Fruit fly (Drosophila melanogaster) whole organism, embryonic: ENCODE measurements around the gene galla-2.

ENCODE experiments used
- ATbp ChIP-seq: fragments of 200-800 bp; sonication (Bioruptor generic); optimal IDR thresholded peaks from 2 replicates; lab custom pipeline; 2017; ENCODE audit warnings: missing biosample characterization, mild to moderate bottlenecking, missing genetic modification characterization, missing genetic modification reagents
- Adf1 ChIP-seq: fragments of 200-800 bp; sonication (Bioruptor generic); IDR thresholded peaks from 2 replicates; pipeline ENCODE4 v1.3.6; 2022; ENCODE audit warnings: missing biosample characterization, missing genetic modification characterization
- Asciz ChIP-seq: fragments of 200-800 bp; sonication (Bioruptor generic); optimal IDR thresholded peaks from 2 replicates; lab custom pipeline; 2017; ENCODE audit warnings: missing biosample characterization, mild to moderate bottlenecking, missing genetic modification characterization, missing genetic modification reagents
- CG11247 ChIP-seq: fragments of 200-800 bp; sonication (Bioruptor generic); IDR thresholded peaks from 2 replicates; pipeline ENCODE4 v1.3.6; 2022; ENCODE audit warnings: missing biosample characterization, missing genetic modification characterization
- CG11560 ChIP-seq: fragments of 200-800 bp; sonication (Bioruptor generic); IDR thresholded peaks from 3 replicates; pipeline ENCODE4 v1.3.6; 2022; ENCODE audit warnings: missing biosample characterization, missing genetic modification characterization
- CG12104 ChIP-seq: fragments of 200-800 bp; sonication (Bioruptor generic); optimal IDR thresholded peaks from 3 replicates; lab custom pipeline; 2016; ENCODE audit warnings: missing biosample characterization, missing genetic modification characterization
- CG12236 ChIP-seq: fragments of 200-800 bp; sonication (Bioruptor generic); optimal IDR thresholded peaks from 2 replicates; lab custom pipeline; 2016; ENCODE audit warnings: missing biosample characterization, missing genetic modification characterization
- CG1233 ChIP-seq: fragments of 200-800 bp; sonication (Bioruptor generic); optimal IDR thresholded peaks from 4 replicates; lab custom pipeline; 2018; ENCODE audit warnings: missing biosample characterization, mild to moderate bottlenecking, missing genetic modification characterization
- CG12942 ChIP-seq: fragments of 200-800 bp; sonication (Bioruptor generic); optimal IDR thresholded peaks from 3 replicates; lab custom pipeline; 2016; ENCODE audit warnings: missing biosample characterization, missing genetic modification characterization
- CG13424 ChIP-seq: fragments of 200-800 bp; sonication (Bioruptor generic); optimal IDR thresholded peaks from 2 replicates; lab custom pipeline; 2019; ENCODE audit warnings: missing biosample characterization, mild to moderate bottlenecking, missing genetic modification characterization, moderate library complexity
- CG13624 ChIP-seq: fragments of 200-800 bp; sonication (Bioruptor generic); optimal IDR thresholded peaks from 2 replicates; lab custom pipeline; 2016; ENCODE audit warnings: missing biosample characterization, missing genetic modification characterization
- CG17186 ChIP-seq: fragments of 200-800 bp; sonication (Bioruptor generic); optimal IDR thresholded peaks from 3 replicates; lab custom pipeline; 2017; ENCODE audit warnings: missing biosample characterization, missing genetic modification reagents, missing genetic modification characterization
- CG17328 ChIP-seq: fragments of 200-800 bp; sonication (Bioruptor generic); IDR thresholded peaks from 2 replicates; pipeline ENCODE4 v1.3.6; 2022; ENCODE audit warnings: missing biosample characterization, missing genetic modification characterization
- CG17568 ChIP-seq: fragments of 200-800 bp; sonication (Bioruptor generic); optimal IDR thresholded peaks from 2 replicates; lab custom pipeline; 2018; ENCODE audit warnings: missing biosample characterization, mild to moderate bottlenecking, missing genetic modification characterization, moderate library complexity
- CG17829 ChIP-seq: fragments of 200-800 bp; optimal IDR thresholded peaks from 2 replicates; lab custom pipeline; 2019; ENCODE audit warnings: missing biosample characterization, mild to moderate bottlenecking, missing genetic modification characterization, moderate library complexity
- CG18476 ChIP-seq: fragments of 200-800 bp; sonication (Bioruptor generic); optimal IDR thresholded peaks from 2 replicates; lab custom pipeline; 2016; ENCODE audit warnings: missing biosample characterization, mild to moderate bottlenecking, missing genetic modification characterization
- CG2116 ChIP-seq: fragments of 200-800 bp; sonication (Bioruptor generic); optimal IDR thresholded peaks from 3 replicates; lab custom pipeline; 2018; ENCODE audit warnings: missing biosample characterization, mild to moderate bottlenecking, missing genetic modification characterization
- CG2875 ChIP-seq: fragments of 200-800 bp; sonication (Bioruptor generic); optimal IDR thresholded peaks from 2 replicates; lab custom pipeline; 2017; ENCODE audit warnings: missing biosample characterization, mild to moderate bottlenecking, missing genetic modification characterization, missing genetic modification reagents
- CG30403 ChIP-seq: fragments of 200-800 bp; sonication (Bioruptor generic); optimal IDR thresholded peaks from 3 replicates; lab custom pipeline; 2016; ENCODE audit warnings: missing biosample characterization, missing genetic modification characterization
- CG33557 ChIP-seq: fragments of 200-800 bp; sonication (Bioruptor generic); optimal IDR thresholded peaks from 2 replicates; lab custom pipeline; 2019; ENCODE audit warnings: missing biosample characterization, mild to moderate bottlenecking, missing genetic modification characterization, moderate library complexity
- CG4282 ChIP-seq: fragments of 200-800 bp; sonication (Bioruptor generic); optimal IDR thresholded peaks from 2 replicates; lab custom pipeline; 2016; ENCODE audit warnings: missing biosample characterization, missing genetic modification characterization
- CG4424 ChIP-seq: fragments of 200-800 bp; sonication (Bioruptor generic); optimal IDR thresholded peaks from 3 replicates; lab custom pipeline; 2016; ENCODE audit warnings: missing biosample characterization, missing genetic modification characterization
- CG6254 ChIP-seq: fragments of 200-800 bp; sonication (Bioruptor generic); optimal IDR thresholded peaks from 3 replicates; lab custom pipeline; 2017; ENCODE audit warnings: mild to moderate bottlenecking, missing biosample characterization, missing genetic modification reagents, missing genetic modification characterization
- CG8290 ChIP-seq, 3 experiments: fragments of 200-800 bp; sonication (Bioruptor generic); optimal IDR thresholded peaks; 2 replicates each; lab custom pipeline; 2016 to 2019; ENCODE audit warnings: missing biosample characterization in 3 of 3, missing genetic modification characterization in 3 of 3, mild to moderate bottlenecking in 2 of 3, moderate library complexity in 1 of 3
- CG8388 ChIP-seq: fragments of 200-800 bp; sonication (Bioruptor generic); optimal IDR thresholded peaks from 2 replicates; lab custom pipeline; 2019; ENCODE audit warnings: missing biosample characterization, mild to moderate bottlenecking, missing genetic modification characterization, moderate library complexity
- CG9727 ChIP-seq: fragments of 200-800 bp; sonication (Bioruptor generic); optimal IDR thresholded peaks from 3 replicates; lab custom pipeline; 2017; ENCODE audit warnings: missing biosample characterization, mild to moderate bottlenecking, missing genetic modification characterization
- Doc2 ChIP-seq: fragments of 200-800 bp; sonication (Bioruptor generic); IDR thresholded peaks from 2 replicates; pipeline ENCODE4 v1.3.6; 2022; ENCODE audit warnings: missing biosample characterization, missing genetic modification characterization
- Hr51 ChIP-seq, 2 experiments: fragments of 200-800 bp; sonication (Bioruptor generic); optimal IDR thresholded peaks; 2 replicates in 1 of 2; 3 replicates in 1 of 2; lab custom pipeline; 2016 to 2018; ENCODE audit warnings: missing biosample characterization in 2 of 2, missing genetic modification characterization in 2 of 2, mild to moderate bottlenecking in 1 of 2, moderate library complexity in 1 of 2
- Jarid2 ChIP-seq: fragments of 200-800 bp; sonication (Bioruptor generic); optimal IDR thresholded peaks from 3 replicates; lab custom pipeline; 2017; ENCODE audit warnings: mild to moderate bottlenecking, missing biosample characterization, missing genetic modification reagents, missing genetic modification characterization
- Lhr ChIP-seq: fragments of 200-800 bp; sonication (Bioruptor generic); optimal IDR thresholded peaks from 3 replicates; lab custom pipeline; 2017; ENCODE audit warnings: mild to moderate bottlenecking, missing biosample characterization, missing genetic modification reagents, missing genetic modification characterization
- Ravus ChIP-seq: fragments of 200-800 bp; sonication (Bioruptor generic); IDR thresholded peaks from 2 replicates; pipeline ENCODE4 v1.3.6; 2022; ENCODE audit warnings: missing biosample characterization, missing genetic modification characterization
- Trl ChIP-seq, 3 experiments: fragments of >200 bp in 2 of 3; fragments of 200-800 bp in 1 of 3; sonication (Bioruptor generic) in 1 of 3; optimal IDR thresholded peaks; 2 replicates in 1 of 3; 3 replicates in 2 of 3; lab custom pipeline; 2016 to 2017; ENCODE audit warnings: missing biosample characterization in 1 of 3, missing genetic modification characterization in 1 of 3
- Vsx1 ChIP-seq: fragments of 200-800 bp; sonication (Bioruptor generic); optimal IDR thresholded peaks from 2 replicates; lab custom pipeline; 2017; ENCODE audit warnings: missing biosample characterization, mild to moderate bottlenecking, missing genetic modification characterization, missing genetic modification reagents
- cad ChIP-seq: fragments of >200 bp; optimal IDR thresholded peaks from 2 replicates; lab custom pipeline; 2017; ENCODE audit warnings: missing biosample characterization, missing genetic modification characterization
- chn ChIP-seq: fragments of 200-800 bp; sonication (Bioruptor generic); optimal IDR thresholded peaks from 2 replicates; lab custom pipeline; 2016; ENCODE audit warnings: missing biosample characterization, missing genetic modification characterization
- crp ChIP-seq, 2 experiments: fragments of 200-800 bp; sonication (Bioruptor generic); optimal IDR thresholded peaks; 2 replicates in 1 of 2; 3 replicates in 1 of 2; lab custom pipeline; 2017; ENCODE audit warnings: missing biosample characterization in 2 of 2, missing genetic modification characterization in 2 of 2, mild to moderate bottlenecking in 1 of 2, moderate library complexity in 1 of 2
- dmrt11E ChIP-seq: fragments of 200-800 bp; sonication (Bioruptor generic); optimal IDR thresholded peaks from 3 replicates; lab custom pipeline; 2018; ENCODE audit warnings: missing biosample characterization, mild to moderate bottlenecking, missing genetic modification characterization, moderate library complexity
- exex ChIP-seq: fragments of 200-800 bp; sonication (Bioruptor generic); optimal IDR thresholded peaks from 4 replicates; lab custom pipeline; 2018; ENCODE audit warnings: missing biosample characterization, mild to moderate bottlenecking, missing genetic modification characterization, moderate library complexity
- gcm ChIP-seq: fragments of 200-800 bp; sonication (Bioruptor generic); optimal IDR thresholded peaks from 2 replicates; lab custom pipeline; 2019; ENCODE audit warnings: missing biosample characterization, mild to moderate bottlenecking, missing genetic modification characterization, moderate library complexity
- hbn ChIP-seq: fragments of 200-800 bp; sonication (Bioruptor generic); IDR thresholded peaks from 2 replicates; pipeline ENCODE4 v1.3.6; 2022; ENCODE audit warnings: missing biosample characterization, missing genetic modification characterization; ENCODE audit not compliant: partially characterized antibody
- lola ChIP-seq, 3 experiments: fragments of >200 bp in 2 of 3; fragments of 200-800 bp in 1 of 3; sonication (Bioruptor generic) in 1 of 3; optimal IDR thresholded peaks; 2 replicates each; lab custom pipeline; 2017 to 2019; ENCODE audit warnings: missing biosample characterization in 3 of 3, missing genetic modification characterization in 3 of 3, mild to moderate bottlenecking in 1 of 3, moderate library complexity in 1 of 3
- maf-S ChIP-seq: fragments of 200-800 bp; sonication (Bioruptor generic); optimal IDR thresholded peaks from 2 replicates; lab custom pipeline; 2016; ENCODE audit warnings: missing biosample characterization, missing genetic modification characterization
- p53 ChIP-seq: fragments of 200-800 bp; sonication (Bioruptor generic); optimal IDR thresholded peaks from 2 replicates; lab custom pipeline; 2016; ENCODE audit warnings: missing biosample characterization, missing genetic modification characterization
- row ChIP-seq: fragments of 200-800 bp; sonication (Bioruptor generic); IDR thresholded peaks from 3 replicates; pipeline ENCODE4 v1.3.6; 2022; ENCODE audit warnings: missing biosample characterization, missing genetic modification characterization
- so ChIP-seq: fragments of 200-800 bp; sonication (Bioruptor generic); IDR thresholded peaks from 3 replicates; pipeline ENCODE4 v1.3.6; 2022; ENCODE audit warnings: missing biosample characterization, missing genetic modification characterization
- stc ChIP-seq: fragments of 200-800 bp; sonication (Bioruptor generic); IDR thresholded peaks from 2 replicates; pipeline ENCODE4 v1.3.6; 2022; ENCODE audit warnings: missing biosample characterization, missing genetic modification characterization
- tna ChIP-seq: fragments of 200-800 bp; sonication (Bioruptor generic); IDR thresholded peaks from 2 replicates; pipeline ENCODE4 v1.3.6; 2022; ENCODE audit warnings: missing biosample characterization, missing genetic modification characterization; ENCODE audit not compliant: partially characterized antibody
- trem ChIP-seq: fragments of 200-800 bp; optimal IDR thresholded peaks from 3 replicates; lab custom pipeline; 2019; ENCODE audit warnings: missing biosample characterization, mild to moderate bottlenecking, missing genetic modification characterization, moderate library complexity
- twi ChIP-seq: fragments of 200-800 bp; optimal IDR thresholded peaks from 2 replicates; lab custom pipeline; 2019; ENCODE audit warnings: missing biosample characterization, mild to moderate bottlenecking, missing genetic modification characterization, moderate library complexity
- yki ChIP-seq: fragments of >200 bp; optimal IDR thresholded peaks from 3 replicates; lab custom pipeline; 2018

galla-2 gene

dm6 chr3L:10858569-10858968, 24.1 kb upstream of the galla-2 start (continued):
- TF ChIP-seq CG12942 (GFP tag; lab: Kevin White, UChicago) (no peak), CG17328 (GFP tag; lab: Robert Waterston, UW) (no peak), CG18476 (GFP tag; lab: Kevin White, UChicago) (no peak), cad (GFP tag; lab: Kevin White, UChicago) (no peak), Trl (optimal IDR thresholded peaks at IDR 0.05; lab: Kevin White, UChicago) (no peak), Trl (GFP tag; optimal IDR thresholded peaks at IDR 0.05; lab: Kevin White, UChicago) (no peak), yki (no peak), CG33557 (peak; percentile 38), twi (tag; lab: Kevin White, UChicago) (peak; percentile 2), CG13624 (GFP tag; lab: Kevin White, UChicago) (no peak), CG30403 (GFP tag; lab: Kevin White, UChicago) (no peak), CG17829 (tag; lab: Kevin White, UChicago) (no peak), lola (GFP tag; optimal IDR thresholded peaks at IDR 0.05; lab: Kevin White, UChicago) (peak in 1 of 3 experiments; percentile 38), so (no peak), CG4424 (peak; percentile 18), CG8388 (GFP tag; lab: Kevin White, UChicago) (peak; percentile 1), row (GFP tag; lab: Robert Waterston, UW) (no peak), maf-S (peak; percentile 35), ATbp (GFP tag; lab: Kevin White, UChicago) (peak; percentile 46), CG4282 (GFP tag; lab: Kevin White, UChicago) (no peak), CG12104 (peak; percentile 1), hbn (GFP tag; lab: Robert Waterston, UW) (no peak), CG17568 (GFP tag; lab: Kevin White, UChicago) (peak; percentile 45), CG11560 (tag; lab: Robert Waterston, UW) (no peak), dmrt11E (tag; lab: Kevin White, UChicago) (peak; percentile 57), chn (GFP tag; lab: Kevin White, UChicago) (peak; percentile 11), CG9727 (GFP tag; lab: Kevin White, UChicago) (peak; percentile 38), Ravus (GFP tag; lab: Robert Waterston, UW) (no peak), Hr51 (GFP tag; optimal IDR thresholded peaks at IDR 0.05; lab: Kevin White, UChicago) (no peak), crp (GFP tag; optimal IDR thresholded peaks at IDR 0.05; lab: Kevin White, UChicago) (peak in 1 of 2 experiments; percentile 48), Asciz (peak; percentile 47), CG6254 (GFP tag; lab: Kevin White, UChicago) (no peak), p53 (GFP tag; lab: Kevin White, UChicago) (no peak), CG1233 (GFP tag; lab: Kevin White, UChicago) (peak; percentile 36), CG11247 (GFP tag; lab: Robert Waterston, UW) (no peak), Lhr (no peak), CG12236 (peak; percentile 57), stc (no peak), Jarid2 (GFP tag; lab: Kevin White, UChicago) (peak; percentile 54), Doc2 (no peak), Vsx1 (GFP tag; lab: Kevin White, UChicago) (no peak), exex (tag; lab: Kevin White, UChicago) (no peak), trem (tag; lab: Kevin White, UChicago) (peak; percentile 28), tna (no peak), CG2116 (GFP tag; lab: Kevin White, UChicago) (peak; percentile 15), CG13424 (tag; lab: Kevin White, UChicago) (no peak), Adf1 (GFP tag; lab: Robert Waterston, UW) (no peak), CG17186 (GFP tag; lab: Kevin White, UChicago) (peak; percentile 21), CG2875 (GFP tag; lab: Kevin White, UChicago) (peak; percentile 46), CG8290 (GFP tag; optimal IDR thresholded peaks at IDR 0.05; lab: Kevin White, UChicago) (peak; percentile 3), CG8290 (tag; optimal IDR thresholded peaks at IDR 0.05; lab: Kevin White, UChicago) (no peak), gcm (peak; percentile 1)
